Fruit fly (Drosophila melanogaster): ENCODE measurements around the gene Ns1.

- TF ChIP-seq Hr78 (GFP tag; optimal IDR thresholded peaks at IDR 0.05) (no peak), usp (GFP tag; optimal IDR thresholded peaks at IDR 0.05) (no peak), br (GFP tag; optimal IDR thresholded peaks at IDR 0.05) (no peak), psq (GFP tag; optimal IDR thresholded peaks at IDR 0.05) (no peak), dmrt93B (GFP tag; optimal IDR thresholded peaks at IDR 0.05) (no peak), pan (optimal IDR thresholded peaks at IDR 0.05) (no peak), lola (GFP tag; optimal IDR thresholded peaks at IDR 0.05) (no peak), sage (GFP tag; optimal IDR thresholded peaks at IDR 0.05) (no peak), CG9705 (GFP tag; optimal IDR thresholded peaks at IDR 0.05) (no peak), Mio (GFP tag; optimal IDR thresholded peaks at IDR 0.05) (no peak), h (GFP tag; optimal IDR thresholded peaks at IDR 0.05) (no peak), tai (GFP tag; optimal IDR thresholded peaks at IDR 0.05) (no peak), Myc (optimal IDR thresholded peaks at IDR 0.05) (peak; percentile 58), Hnf4 (GFP tag; optimal IDR thresholded peaks at IDR 0.05) (no peak)
Observed at dm6 chr3R:17108881-17109280, 36.4 kb upstream of the Ns1 start.
